Worm (Caenorhabditis elegans): Measurements from ENCODE around the gene C52B9.19.

DNA sequence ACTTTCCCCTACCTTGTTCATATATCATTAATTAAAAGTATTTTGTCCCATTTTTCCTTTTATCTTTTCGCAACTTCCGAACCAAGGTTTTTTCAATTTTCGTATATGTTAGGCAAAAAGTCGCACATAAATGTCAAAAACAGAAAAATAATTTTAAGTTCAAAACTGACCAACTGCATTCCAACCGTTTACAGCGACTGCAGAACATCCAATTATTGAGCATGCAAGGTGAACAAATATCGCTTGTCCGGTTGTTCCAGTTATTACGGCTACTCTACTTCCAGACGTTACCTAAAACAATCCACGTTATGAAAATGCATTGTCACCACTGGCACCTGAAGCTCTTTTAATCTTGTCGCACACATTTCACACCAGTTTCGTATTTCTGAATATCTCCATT lies 8.7 kb upstream of the C52B9.19 start, which contains the start of gene C52B9.10:
- TF ChIP-seq ceh-30 (tag; optimal IDR thresholded peaks at IDR 0.05) = no peak
- no peak for TF ChIP-seq hlh-8 (tag; optimal IDR thresholded peaks at IDR 0.05)
- no peak for TF ChIP-seq fkh-6 (tag; optimal IDR thresholded peaks at IDR 0.05)
- no peak for TF ChIP-seq ceh-24 (tag; optimal IDR thresholded peaks at IDR 0.05)
- TF ChIP-seq fkh-10 (GFP tag; optimal IDR thresholded peaks at IDR 0.05) = no peak
- no peak for TF ChIP-seq nhr-11 (tag; optimal IDR thresholded peaks at IDR 0.05)
- TF ChIP-seq ceh-6 (GFP tag; optimal IDR thresholded peaks at IDR 0.05) = no peak
- no peak for TF ChIP-seq pha-4 (tag; optimal IDR thresholded peaks at IDR 0.05)
